Fruit fly (Drosophila melanogaster): ENCODE data around the gene CG13058.

DNA sequence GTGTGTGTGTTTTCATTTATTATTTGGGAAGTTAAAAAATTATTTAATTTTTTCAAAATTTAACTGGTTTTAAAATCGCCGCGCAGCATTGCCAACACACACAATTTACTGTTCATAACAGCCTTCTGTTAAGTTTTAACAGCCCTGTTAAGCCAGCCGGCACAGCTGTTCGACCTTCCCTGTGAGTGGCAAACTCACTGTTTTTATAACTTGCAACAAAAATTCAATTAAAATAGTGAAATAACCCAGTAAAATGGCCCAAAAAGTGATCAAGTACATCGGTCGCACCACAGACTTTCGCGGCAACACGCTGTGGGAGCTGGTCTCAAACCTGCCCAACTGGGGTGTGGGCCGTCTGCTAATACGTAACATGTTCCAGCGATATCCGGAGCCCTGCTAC lies 19.3 kb downstream of the CG13058 start, which contains the start of gene mRpS34:
- no peak for TF ChIP-seq row (GFP tag; IDR thresholded peaks at IDR 0.05)
- no peak for TF ChIP-seq psq (GFP tag; optimal IDR thresholded peaks at IDR 0.05)
- no peak for TF ChIP-seq ato (GFP tag; IDR thresholded peaks at IDR 0.05; ENCODE audit: partially characterized antibody)
- TF ChIP-seq Adf1 (GFP tag; IDR thresholded peaks at IDR 0.05), result no peak
- no peak for TF ChIP-seq CG14965 (GFP tag; optimal IDR thresholded peaks at IDR 0.05; ENCODE audit: borderline replicate concordance)
- TF ChIP-seq CG3281 (GFP tag; optimal IDR thresholded peaks at IDR 0.05), result no peak
- no peak for TF ChIP-seq H15 (GFP tag; IDR thresholded peaks at IDR 0.05)
- TF ChIP-seq CG9932 (GFP tag; IDR thresholded peaks at IDR 0.05), result no peak
- no peak for TF ChIP-seq CG11247 (GFP tag; IDR thresholded peaks at IDR 0.05)
- TF ChIP-seq fu2 (GFP tag; optimal IDR thresholded peaks at IDR 0.05), result no peak
- TF ChIP-seq h (optimal IDR thresholded peaks at IDR 0.05), result no peak
- no peak for TF ChIP-seq CG10274 (GFP tag; optimal IDR thresholded peaks at IDR 0.05)
- TF ChIP-seq D19B (GFP tag; optimal IDR thresholded peaks at IDR 0.05), result no peak
- TF ChIP-seq BtbVII (GFP tag; optimal IDR thresholded peaks at IDR 0.05), result no peak

Measured in whole organism, embryonic.